Comparison of ENCODE assay signal across 4 fruit fly cellular contexts in genomic region chr3R:13793105-13793978, dm6.
TF ChIP-seq lines count a peak whose summit lies in the region.

No protein-coding gene starts in this region.

- TF ChIP-seq CTCF in whole organism, embryonic (GFP tag; optimal IDR thresholded peaks at IDR 0.05; lab: Kevin White, UChicago): no peak

TF ChIP-seq in whole organism, embryonic, 481 proteins besides CTCF, POLR2A, EP300 and RAD21 (continues in another document):
- TF ChIP-seq sens (GFP tag; lab: Kevin White, UChicago) (peak; percentile 93), CG8281 (tag; optimal IDR thresholded peaks at IDR 0.05; lab: Kevin White, UChicago) (peak; percentile 94), pnt (GFP tag; optimal IDR thresholded peaks at IDR 0.05; lab: Kevin White, UChicago) (peak; percentile 2), Six4 (GFP tag; optimal IDR thresholded peaks at IDR 0.05; lab: Kevin White, UChicago) (no peak), Adf1 (GFP tag; IDR thresholded peaks at IDR 0.05; lab: Robert Waterston, UW) (no peak), CG10366 (GFP tag; IDR thresholded peaks at IDR 0.05; lab: Robert Waterston, UW) (peak; percentile 36; the same call in 1 of the 2 replicates), zen2 (GFP tag; IDR thresholded peaks at IDR 0.05; lab: Robert Waterston, UW; ENCODE audit: partially characterized antibody) (no peak), CG13296 (GFP tag; optimal IDR thresholded peaks at IDR 0.05; lab: Kevin White, UChicago) (no peak), lov (optimal IDR thresholded peaks at IDR 0.05; lab: Kevin White, UChicago) (no peak), lov (GFP tag; IDR thresholded peaks at IDR 0.05; lab: Robert Waterston, UW) (no peak), Ets97D (GFP tag; optimal IDR thresholded peaks at IDR 0.05; lab: Kevin White, UChicago) (no peak), CG8924 (tag; optimal IDR thresholded peaks at IDR 0.05; lab: Kevin White, UChicago) (peak; percentile 17), ab (GFP tag; optimal IDR thresholded peaks at IDR 0.05; lab: Kevin White, UChicago) (no peak), CG18011 (GFP tag; optimal IDR thresholded peaks at IDR 0.05; lab: Kevin White, UChicago) (no peak), ro (GFP tag; IDR thresholded peaks at IDR 0.05; lab: Robert Waterston, UW) (no peak), Ptx1 (GFP tag; IDR thresholded peaks at IDR 0.05; lab: Robert Waterston, UW) (peak; percentile 19; the same call in 1 of the 2 replicates), ap (GFP tag; IDR thresholded peaks at IDR 0.05; lab: Robert Waterston, UW) (peak; percentile 29; the same call in 1 of the 2 replicates), CG30403 (GFP tag; optimal IDR thresholded peaks at IDR 0.05; lab: Kevin White, UChicago) (peak; percentile 12), Xrp1 (GFP tag; IDR thresholded peaks at IDR 0.05; lab: Robert Waterston, UW) (peak; percentile 69), CG13424 (tag; optimal IDR thresholded peaks at IDR 0.05; lab: Kevin White, UChicago) (peak; percentile 23), jumu (GFP tag; optimal IDR thresholded peaks at IDR 0.05; lab: Kevin White, UChicago) (peak; percentile 15), gro (GFP tag; optimal IDR thresholded peaks at IDR 0.05; lab: Kevin White, UChicago) (no peak), chif (GFP tag; optimal IDR thresholded peaks at IDR 0.05; lab: Kevin White, UChicago) (peak in 1 of 2 experiments; percentile 22)

TF ChIP-seq in whole organism, prepupa, 60 proteins besides CTCF, POLR2A, EP300 and RAD21 (continues in another document):
- TF ChIP-seq CG4318 (GFP tag; optimal IDR thresholded peaks at IDR 0.05; lab: Kevin White, UChicago) (no peak), fd85E (GFP tag; optimal IDR thresholded peaks at IDR 0.05; lab: Kevin White, UChicago) (no peak), CG1621 (tag; optimal IDR thresholded peaks at IDR 0.05; lab: Kevin White, UChicago) (no peak), CG32006 (GFP tag; optimal IDR thresholded peaks at IDR 0.05; lab: Kevin White, UChicago) (peak; percentile 25), CG11294 (GFP tag; IDR thresholded peaks at IDR 0.05; lab: Robert Waterston, UW) (no peak), CG10631 (GFP tag; optimal IDR thresholded peaks at IDR 0.05; lab: Kevin White, UChicago) (peak; percentile 56), CG6854 (GFP tag; optimal IDR thresholded peaks at IDR 0.05; lab: Kevin White, UChicago) (no peak), net (GFP tag; optimal IDR thresholded peaks at IDR 0.05; lab: Kevin White, UChicago) (no peak), CG11902 (GFP tag; optimal IDR thresholded peaks at IDR 0.05; lab: Kevin White, UChicago) (peak; percentile 61), CG3919 (GFP tag; optimal IDR thresholded peaks at IDR 0.05; lab: Kevin White, UChicago) (peak; percentile 60), spab (GFP tag; optimal IDR thresholded peaks at IDR 0.05; lab: Kevin White, UChicago) (no peak), Eip93F (GFP tag; optimal IDR thresholded peaks at IDR 0.05; lab: Kevin White, UChicago) (peak; percentile 70), Sox14 (GFP tag; optimal IDR thresholded peaks at IDR 0.05; lab: Kevin White, UChicago) (peak; percentile 73), CG3032 (tag; optimal IDR thresholded peaks at IDR 0.05; lab: Kevin White, UChicago) (no peak), CG6792 (GFP tag; optimal IDR thresholded peaks at IDR 0.05; lab: Kevin White, UChicago) (peak; percentile 72), Hr39 (GFP tag; optimal IDR thresholded peaks at IDR 0.05; lab: Kevin White, UChicago) (peak; percentile 88), CG31627 (GFP tag; optimal IDR thresholded peaks at IDR 0.05; lab: Kevin White, UChicago) (peak; percentile 90), Met (GFP tag; optimal IDR thresholded peaks at IDR 0.05; lab: Kevin White, UChicago) (peak; percentile 94), CG11762 (GFP tag; optimal IDR thresholded peaks at IDR 0.05; lab: Kevin White, UChicago; ENCODE audit: insufficient read depth) (peak; percentile 15), esn (GFP tag; optimal IDR thresholded peaks at IDR 0.05; lab: Kevin White, UChicago) (peak; percentile 92), Hr38 (GFP tag; optimal IDR thresholded peaks at IDR 0.05; lab: Kevin White, UChicago) (no peak), eg (GFP tag; IDR thresholded peaks at IDR 0.05; lab: Robert Waterston, UW) (peak; percentile 34; the same call in 1 of the 3 replicates), fd59A (GFP tag; optimal IDR thresholded peaks at IDR 0.05; lab: Kevin White, UChicago) (no peak), topi (GFP tag; optimal IDR thresholded peaks at IDR 0.05; lab: Kevin White, UChicago) (peak; percentile 88)

TF ChIP-seq in whole organism, pupa, 21 proteins besides CTCF, POLR2A, EP300 and RAD21:
- TF ChIP-seq CG12605 (GFP tag; IDR thresholded peaks at IDR 0.05; lab: Robert Waterston, UW): no peak
- peak; percentile 20 for TF ChIP-seq CG8301 (tag; optimal IDR thresholded peaks at IDR 0.05; lab: Kevin White, UChicago)
- no peak for TF ChIP-seq CG9948 (tag; optimal IDR thresholded peaks at IDR 0.05; lab: Kevin White, UChicago)
- TF ChIP-seq CG32121 (GFP tag; IDR thresholded peaks at IDR 0.05; lab: Robert Waterston, UW): no peak
- peak; percentile 80 for TF ChIP-seq Snoo (tag; optimal IDR thresholded peaks at IDR 0.05; lab: Kevin White, UChicago)
- no peak for TF ChIP-seq CG34367 (tag; optimal IDR thresholded peaks at IDR 0.05; lab: Kevin White, UChicago)
- TF ChIP-seq CG13204 (GFP tag; optimal IDR thresholded peaks at IDR 0.05; lab: Kevin White, UChicago): no peak
- no peak for TF ChIP-seq fd96Ca (GFP tag; IDR thresholded peaks at IDR 0.05; lab: Robert Waterston, UW)
- no peak for TF ChIP-seq EcR (GFP tag; optimal IDR thresholded peaks at IDR 0.05; lab: Kevin White, UChicago)
- peak; percentile 48 for TF ChIP-seq Ets98B (GFP tag; IDR thresholded peaks at IDR 0.05; lab: Robert Waterston, UW)
- TF ChIP-seq Pif1B (GFP tag; optimal IDR thresholded peaks at IDR 0.05; lab: Kevin White, UChicago): no peak
- TF ChIP-seq CG15710 (tag; optimal IDR thresholded peaks at IDR 0.05; lab: Kevin White, UChicago): no peak
- TF ChIP-seq Pif1A (GFP tag; optimal IDR thresholded peaks at IDR 0.05; lab: Kevin White, UChicago): peak; percentile 43
- TF ChIP-seq rn (GFP tag; IDR thresholded peaks at IDR 0.05; lab: Robert Waterston, UW): no peak
- no peak for TF ChIP-seq CG10348 (GFP tag; IDR thresholded peaks at IDR 0.05; lab: Robert Waterston, UW)
- TF ChIP-seq D1 (tag; optimal IDR thresholded peaks at IDR 0.05; lab: Kevin White, UChicago): no peak
- TF ChIP-seq CG14655 (GFP tag; optimal IDR thresholded peaks at IDR 0.05; lab: Kevin White, UChicago): no peak
- TF ChIP-seq gl (tag; optimal IDR thresholded peaks at IDR 0.05; lab: Kevin White, UChicago): no peak
- TF ChIP-seq CG8159 (tag; optimal IDR thresholded peaks at IDR 0.05; lab: Kevin White, UChicago): no peak
- no peak for TF ChIP-seq CG17806 (tag; optimal IDR thresholded peaks at IDR 0.05; lab: Kevin White, UChicago)

TF ChIP-seq in whole organism, wandering third instar larva, 38 proteins besides CTCF, POLR2A, EP300 and RAD21:
- TF ChIP-seq Rel (GFP tag; optimal IDR thresholded peaks at IDR 0.05; lab: Kevin White, UChicago) (no peak), Rel (tag; optimal IDR thresholded peaks at IDR 0.05; lab: Kevin White, UChicago) (no peak), sv (GFP tag; optimal IDR thresholded peaks at IDR 0.05; lab: Kevin White, UChicago) (no peak), Hr83 (GFP tag; optimal IDR thresholded peaks at IDR 0.05; lab: Kevin White, UChicago; ENCODE audit: poor library complexity, severe bottlenecking) (no peak), fru (GFP tag; optimal IDR thresholded peaks at IDR 0.05; lab: Kevin White, UChicago) (peak; percentile 81), br (GFP tag; optimal IDR thresholded peaks at IDR 0.05; lab: Kevin White, UChicago) (peak; percentile 63), lola (GFP tag; optimal IDR thresholded peaks at IDR 0.05; lab: Kevin White, UChicago) (no peak), ey (GFP tag; optimal IDR thresholded peaks at IDR 0.05; lab: Kevin White, UChicago) (peak; percentile 32), tai (GFP tag; optimal IDR thresholded peaks at IDR 0.05; lab: Kevin White, UChicago) (no peak), Myc (optimal IDR thresholded peaks at IDR 0.05; lab: Kevin White, UChicago) (no peak), brk (GFP tag; optimal IDR thresholded peaks at IDR 0.05; lab: Kevin White, UChicago) (no peak), foxo (GFP tag; optimal IDR thresholded peaks at IDR 0.05; lab: Kevin White, UChicago) (peak in 1 of 2 experiments; percentile 76), GATAd (GFP tag; optimal IDR thresholded peaks at IDR 0.05; lab: Kevin White, UChicago) (no peak), Jra (GFP tag; optimal IDR thresholded peaks at IDR 0.05; lab: Kevin White, UChicago) (no peak), dmrt93B (GFP tag; optimal IDR thresholded peaks at IDR 0.05; lab: Kevin White, UChicago) (peak; percentile 44), h (GFP tag; optimal IDR thresholded peaks at IDR 0.05; lab: Kevin White, UChicago) (peak; percentile 70), HLH106 (tag; optimal IDR thresholded peaks at IDR 0.05; lab: Kevin White, UChicago) (peak; percentile 76), jim (GFP tag; optimal IDR thresholded peaks at IDR 0.05; lab: Kevin White, UChicago) (no peak), usp (GFP tag; optimal IDR thresholded peaks at IDR 0.05; lab: Kevin White, UChicago) (no peak), CG32264 (GFP tag; optimal IDR thresholded peaks at IDR 0.05; lab: Kevin White, UChicago) (no peak), dl (GFP tag; optimal IDR thresholded peaks at IDR 0.05; lab: Kevin White, UChicago; ENCODE audit: insufficient read depth in 1 of 2, partially characterized antibody in 2 of 2) (no peak), psq (GFP tag; optimal IDR thresholded peaks at IDR 0.05; lab: Kevin White, UChicago) (peak; percentile 45), sage (GFP tag; optimal IDR thresholded peaks at IDR 0.05; lab: Kevin White, UChicago) (no peak), Sp1 (GFP tag; optimal IDR thresholded peaks at IDR 0.05; lab: Kevin White, UChicago) (peak; percentile 75), OdsH (GFP tag; optimal IDR thresholded peaks at IDR 0.05; lab: Kevin White, UChicago) (peak; percentile 63), woc (GFP tag; optimal IDR thresholded peaks at IDR 0.05; lab: Kevin White, UChicago) (peak; percentile 11), rgr (GFP tag; optimal IDR thresholded peaks at IDR 0.05; lab: Kevin White, UChicago) (peak; percentile 23), Hr78 (GFP tag; optimal IDR thresholded peaks at IDR 0.05; lab: Kevin White, UChicago) (no peak)

Comparison
In these comparisons a context has a peak if more than half of its experiments do, and no peak if none do; other contexts are left out.
1. Of the 7 proteins assayed by ChIP-seq in both whole organism, embryonic and whole organism, prepupa: peak only in whole organism, embryonic: none; only in whole organism, prepupa: Hr39; in both: Blimp-1 and Sox102F; in neither: 4.